Worm (Caenorhabditis elegans) whole organism, late embryonic: ENCODE measurements around the gene R13H4.2.

Experiments used
- ceh-31 ChIP-seq: sonication (generic microtip); optimal IDR thresholded peaks from 2 replicates; lab custom pipeline; 2016; ENCODE audit warnings: missing genetic modification characterization, missing compliant biosample characterization
- dve-1 ChIP-seq: sonication (generic microtip); optimal IDR thresholded peaks from 2 replicates; lab custom pipeline; 2017; ENCODE audit warnings: antibody characterized with exemption, mild to moderate bottlenecking, missing genetic modification characterization, missing compliant biosample characterization
- fkh-10 ChIP-seq: fragments of 150-350 bp; optimal IDR thresholded peaks from 2 replicates; lab custom pipeline; 2014; ENCODE audit warnings: missing biosample characterization, missing genetic modification reagents, missing genetic modification characterization
- gmeb-2 ChIP-seq: sonication (generic microtip); optimal IDR thresholded peaks from 2 replicates; lab custom pipeline; 2016; ENCODE audit warnings: missing genetic modification characterization, inconsistent platforms, missing compliant biosample characterization
- nfya-1 ChIP-seq: sonication (generic microtip); optimal IDR thresholded peaks from 2 replicates; lab custom pipeline; 2017; ENCODE audit warnings: missing genetic modification characterization, mild to moderate bottlenecking, missing compliant biosample characterization, antibody characterized with exemption, moderate library complexity
- nhr-11 ChIP-seq: fragments of 150-350 bp; optimal IDR thresholded peaks from 2 replicates; lab custom pipeline; 2014; ENCODE audit warnings: missing biosample characterization, missing genetic modification characterization
- pax-1 ChIP-seq: fragments of 150-350 bp; optimal IDR thresholded peaks from 2 replicates; lab custom pipeline; 2014; ENCODE audit warnings: missing biosample characterization, missing genetic modification characterization
- sox-4 ChIP-seq: sonication (generic microtip); optimal IDR thresholded peaks from 2 replicates; lab custom pipeline; 2017; ENCODE audit warnings: mild to moderate bottlenecking, missing genetic modification characterization, inconsistent platforms, missing compliant biosample characterization
- zip-5 ChIP-seq: sonication (generic microtip); optimal IDR thresholded peaks from 2 replicates; lab custom pipeline; 2016; ENCODE audit warnings: missing genetic modification characterization, missing compliant biosample characterization

DNA sequence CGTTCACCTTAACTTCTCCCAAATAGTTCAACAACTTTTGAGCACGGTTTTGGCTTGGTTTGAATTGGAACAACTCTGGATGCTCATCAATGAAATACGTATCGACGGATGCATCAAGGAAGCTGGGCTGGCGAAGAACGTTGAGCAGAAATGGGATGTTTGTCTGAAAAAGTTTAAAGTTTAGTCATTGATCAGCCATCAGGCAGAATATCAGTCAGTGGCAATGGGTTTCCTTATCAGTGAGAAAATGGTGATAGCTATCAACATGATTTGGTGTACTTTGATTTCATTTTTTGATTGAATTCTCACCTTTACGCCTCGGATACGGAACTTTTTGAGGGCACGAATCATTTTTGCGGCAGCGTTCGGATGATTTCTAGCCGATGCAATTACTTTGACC lies 15.6 kb upstream of the R13H4.2 start:
- TF ChIP-seq ceh-31 (no peak), gmeb-2 (tag; lab: Kevin White, UChicago) (no peak), nhr-11 (no peak), fkh-10 (GFP tag; lab: Kevin White, UChicago) (no peak), zip-5 (tag; lab: Kevin White, UChicago) (no peak), dve-1 (tag; lab: Kevin White, UChicago) (no peak), pax-1 (no peak), nfya-1 (tag; lab: Kevin White, UChicago) (no peak), sox-4 (tag; lab: Kevin White, UChicago) (no peak)
